Fruit fly (Drosophila melanogaster): ENCODE data around the gene CG32706.

CG32706 gene

DNA sequence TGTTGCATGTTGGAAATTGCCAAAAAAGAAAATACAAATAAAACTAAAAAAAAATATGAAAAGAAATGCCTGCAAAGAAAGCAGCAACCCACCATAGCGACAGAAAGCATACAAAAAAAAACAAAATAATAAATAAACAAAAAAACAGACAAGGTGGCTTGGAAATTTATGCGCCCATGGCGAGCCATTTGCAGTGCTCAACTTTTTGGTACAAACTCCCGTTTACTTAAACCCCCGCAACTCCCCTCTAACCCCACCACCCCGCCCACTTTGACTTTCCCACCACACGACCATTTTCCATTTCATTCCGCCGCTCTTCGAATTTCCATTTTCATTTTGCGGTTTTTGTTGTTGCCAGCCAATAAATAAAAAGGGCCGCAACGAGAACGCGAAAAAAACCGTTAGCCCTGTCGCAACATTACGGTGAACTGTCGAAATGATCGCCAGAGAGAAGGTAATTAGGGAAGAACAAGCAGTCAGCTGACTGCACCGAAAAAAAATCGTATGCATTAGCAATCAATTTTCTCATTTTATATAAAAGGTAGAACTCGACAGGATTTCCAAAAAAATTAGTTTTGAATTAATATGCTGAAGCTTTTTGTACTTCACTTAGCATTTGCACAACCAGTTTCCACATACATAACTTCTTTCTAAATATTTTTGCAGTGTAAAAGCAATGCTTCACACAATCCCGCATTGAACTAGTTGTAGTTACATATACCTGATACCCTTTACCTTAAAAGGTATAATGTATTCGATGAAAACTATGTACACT lies 50.0 kb downstream of the CG32706 start:
- TF ChIP-seq CG11294 (GFP tag; IDR thresholded peaks at IDR 0.05) (0 out of 2 replicates have a peak, but pooled peaks have one; percentile 9), acj6 (GFP tag; optimal IDR thresholded peaks at IDR 0.05) (no peak), fkh (GFP tag; optimal IDR thresholded peaks at IDR 0.05) (no peak), Ets21C (GFP tag; optimal IDR thresholded peaks at IDR 0.05) (no peak), CG3919 (GFP tag; optimal IDR thresholded peaks at IDR 0.05) (peak; percentile 18), vri (GFP tag; optimal IDR thresholded peaks at IDR 0.05) (no peak), Sox102F (GFP tag; optimal IDR thresholded peaks at IDR 0.05) (no peak), Met (GFP tag; optimal IDR thresholded peaks at IDR 0.05) (no peak), Eip75B (GFP tag; optimal IDR thresholded peaks at IDR 0.05) (no peak), Gug (GFP tag; IDR thresholded peaks at IDR 0.05) (no peak), net (GFP tag; optimal IDR thresholded peaks at IDR 0.05) (no peak), pdm3 (GFP tag; optimal IDR thresholded peaks at IDR 0.05) (peak; percentile 10), CG7368 (GFP tag; optimal IDR thresholded peaks at IDR 0.05) (no peak), Smox (GFP tag; optimal IDR thresholded peaks at IDR 0.05) (no peak), fd59A (GFP tag; optimal IDR thresholded peaks at IDR 0.05) (no peak), CG4318 (GFP tag; optimal IDR thresholded peaks at IDR 0.05) (no peak), CG32006 (GFP tag; optimal IDR thresholded peaks at IDR 0.05) (peak; percentile 50), achi (GFP tag; optimal IDR thresholded peaks at IDR 0.05) (no peak), CG15336 (GFP tag; IDR thresholded peaks at IDR 0.05) (peak; percentile 54), dac (GFP tag; optimal IDR thresholded peaks at IDR 0.05) (no peak), lz (GFP tag; optimal IDR thresholded peaks at IDR 0.05) (no peak), Hr4 (GFP tag; optimal IDR thresholded peaks at IDR 0.05) (peak; percentile 40), Hr38 (GFP tag; optimal IDR thresholded peaks at IDR 0.05) (no peak), Sox14 (GFP tag; optimal IDR thresholded peaks at IDR 0.05) (no peak), dsx (GFP tag; optimal IDR thresholded peaks at IDR 0.05; ENCODE audit: poor library complexity, severe bottlenecking) (no peak), spab (GFP tag; optimal IDR thresholded peaks at IDR 0.05) (no peak), CG16779 (tag; optimal IDR thresholded peaks at IDR 0.05) (no peak), CG6163 (GFP tag; IDR thresholded peaks at IDR 0.05) (0 out of 3 replicates have a peak, but pooled peaks have one; percentile 14), topi (GFP tag; optimal IDR thresholded peaks at IDR 0.05) (no peak), CG8632 (GFP tag; optimal IDR thresholded peaks at IDR 0.05) (no peak), CG31627 (GFP tag; optimal IDR thresholded peaks at IDR 0.05) (peak; percentile 10), CG6276 (GFP tag; optimal IDR thresholded peaks at IDR 0.05) (no peak), CG6792 (GFP tag; optimal IDR thresholded peaks at IDR 0.05) (no peak), CG10669 (GFP tag; optimal IDR thresholded peaks at IDR 0.05) (no peak), Eip93F (GFP tag; optimal IDR thresholded peaks at IDR 0.05) (no peak), Eip78C (GFP tag) (peak; percentile 81), svp (GFP tag) (peak; percentile 27), salr (GFP tag; optimal IDR thresholded peaks at IDR 0.05) (no peak), Lpt (GFP tag; optimal IDR thresholded peaks at IDR 0.05) (no peak), CG10631 (GFP tag; optimal IDR thresholded peaks at IDR 0.05) (no peak), Hr39 (GFP tag; optimal IDR thresholded peaks at IDR 0.05) (peak; percentile 14), CG3032 (tag; optimal IDR thresholded peaks at IDR 0.05) (no peak), cyc (GFP tag; optimal IDR thresholded peaks at IDR 0.05) (no peak), Sox15 (GFP tag; optimal IDR thresholded peaks at IDR 0.05) (no peak), CG11762 (GFP tag; optimal IDR thresholded peaks at IDR 0.05; ENCODE audit: insufficient read depth) (no peak), CG9139 (GFP tag; optimal IDR thresholded peaks at IDR 0.05) (no peak), CG11902 (GFP tag; optimal IDR thresholded peaks at IDR 0.05) (no peak), CG8319 (GFP tag; optimal IDR thresholded peaks at IDR 0.05) (no peak), ss (GFP tag; optimal IDR thresholded peaks at IDR 0.05) (peak in 1 of 2 experiments; percentile 32), eg (GFP tag; IDR thresholded peaks at IDR 0.05) (peak; percentile 38; the same call in 1 of the 3 replicates), Blimp-1 (GFP tag; optimal IDR thresholded peaks at IDR 0.05) (no peak)

All from whole organism, prepupa.